Fruit fly (Drosophila melanogaster): Measurements from ENCODE around the gene Eig71Eg.

Gene Eig71Eg

dm6 chr3L:15670455-15670854, 13.0 kb downstream of the Eig71Eg start (continued):
- no peak for TF ChIP-seq Sox14 (GFP tag; optimal IDR thresholded peaks at IDR 0.05)
- TF ChIP-seq CG8319 (GFP tag; optimal IDR thresholded peaks at IDR 0.05) = no peak
- TF ChIP-seq Gug (GFP tag; IDR thresholded peaks at IDR 0.05) = no peak
- TF ChIP-seq Sox102F (GFP tag; optimal IDR thresholded peaks at IDR 0.05) = no peak
- no peak for TF ChIP-seq CG1621 (tag; optimal IDR thresholded peaks at IDR 0.05)
- no peak for TF ChIP-seq CG6854 (GFP tag; optimal IDR thresholded peaks at IDR 0.05)
- TF ChIP-seq pdm3 (GFP tag; optimal IDR thresholded peaks at IDR 0.05) = no peak
- TF ChIP-seq cyc (GFP tag; optimal IDR thresholded peaks at IDR 0.05) = peak; percentile 9
- no peak for TF ChIP-seq lz (GFP tag; optimal IDR thresholded peaks at IDR 0.05)
- peak; percentile 21 for TF ChIP-seq CG10631 (GFP tag; optimal IDR thresholded peaks at IDR 0.05)
- TF ChIP-seq dac (GFP tag; optimal IDR thresholded peaks at IDR 0.05) = no peak
- no peak for TF ChIP-seq Sox15 (GFP tag; optimal IDR thresholded peaks at IDR 0.05)
- TF ChIP-seq CG9139 (GFP tag; optimal IDR thresholded peaks at IDR 0.05) = no peak
- TF ChIP-seq CG16779 (tag; optimal IDR thresholded peaks at IDR 0.05) = no peak
- peak; percentile 21 for TF ChIP-seq Met (GFP tag; optimal IDR thresholded peaks at IDR 0.05)
- TF ChIP-seq Smox (GFP tag; optimal IDR thresholded peaks at IDR 0.05) = peak; percentile 24
- TF ChIP-seq dsx (GFP tag; optimal IDR thresholded peaks at IDR 0.05; ENCODE audit: poor library complexity, severe bottlenecking) = no peak
- no peak for TF ChIP-seq Ets21C (GFP tag; optimal IDR thresholded peaks at IDR 0.05)
- TF ChIP-seq spab (GFP tag; optimal IDR thresholded peaks at IDR 0.05) = no peak
- TF ChIP-seq CG8119 (GFP tag; IDR thresholded peaks at IDR 0.05) = no peak
- TF ChIP-seq Hr38 (GFP tag; optimal IDR thresholded peaks at IDR 0.05) = no peak
- TF ChIP-seq topi (GFP tag; optimal IDR thresholded peaks at IDR 0.05) = peak; percentile 17
- peak; percentile 48 for TF ChIP-seq Eip78C (GFP tag)
- no peak for TF ChIP-seq CG6163 (GFP tag; IDR thresholded peaks at IDR 0.05)
- no peak for TF ChIP-seq CG6808 (GFP tag; optimal IDR thresholded peaks at IDR 0.05)
- no peak for TF ChIP-seq Hr4 (GFP tag; optimal IDR thresholded peaks at IDR 0.05)
- no peak for TF ChIP-seq CG31627 (GFP tag; optimal IDR thresholded peaks at IDR 0.05)
- TF ChIP-seq Blimp-1 (GFP tag; optimal IDR thresholded peaks at IDR 0.05) = peak; percentile 9
- no peak for TF ChIP-seq CG11902 (GFP tag; optimal IDR thresholded peaks at IDR 0.05)
- no peak for TF ChIP-seq Eip93F (GFP tag; optimal IDR thresholded peaks at IDR 0.05)
- TF ChIP-seq eg (GFP tag; IDR thresholded peaks at IDR 0.05) = no peak

- TF ChIP-seq Hr38 (GFP tag; optimal IDR thresholded peaks at IDR 0.05) = no peak
- TF ChIP-seq fkh (GFP tag; optimal IDR thresholded peaks at IDR 0.05) = no peak
- TF ChIP-seq Eip78C (GFP tag) = peak; percentile 43
- TF ChIP-seq acj6 (GFP tag; optimal IDR thresholded peaks at IDR 0.05) = peak; percentile 6
- no peak for TF ChIP-seq CG6808 (GFP tag; optimal IDR thresholded peaks at IDR 0.05)
- TF ChIP-seq esn (GFP tag; optimal IDR thresholded peaks at IDR 0.05) = peak; percentile 4
These were observed 15.4 kb downstream of the Eig71Eg start for dm6 chr3L:15672800-15673199.

dm6 chr3L:15675111-15675510, 17.7 kb downstream of the Eig71Eg start:
- TF ChIP-seq fd59A (GFP tag; optimal IDR thresholded peaks at IDR 0.05) (no peak), CG34406 (GFP tag; optimal IDR thresholded peaks at IDR 0.05) (no peak), fd85E (GFP tag; optimal IDR thresholded peaks at IDR 0.05) (no peak), CG8319 (GFP tag; optimal IDR thresholded peaks at IDR 0.05) (no peak), CG7368 (GFP tag; optimal IDR thresholded peaks at IDR 0.05) (no peak), Smox (GFP tag; optimal IDR thresholded peaks at IDR 0.05) (no peak), fkh (GFP tag; optimal IDR thresholded peaks at IDR 0.05) (no peak), CG9139 (GFP tag; optimal IDR thresholded peaks at IDR 0.05) (no peak), CG32006 (GFP tag; optimal IDR thresholded peaks at IDR 0.05) (peak; percentile 49), Hr4 (GFP tag; optimal IDR thresholded peaks at IDR 0.05) (peak; percentile 35), net (GFP tag; optimal IDR thresholded peaks at IDR 0.05) (peak; percentile 16), pdm3 (GFP tag; optimal IDR thresholded peaks at IDR 0.05) (no peak), esn (GFP tag; optimal IDR thresholded peaks at IDR 0.05) (no peak), CG8119 (GFP tag; IDR thresholded peaks at IDR 0.05) (0 out of 3 replicates have a peak, but pooled peaks have one; percentile 30), CG6163 (GFP tag; IDR thresholded peaks at IDR 0.05) (0 out of 3 replicates have a peak, but pooled peaks have one; percentile 44), achi (GFP tag; optimal IDR thresholded peaks at IDR 0.05) (peak; percentile 11), Sox15 (GFP tag; optimal IDR thresholded peaks at IDR 0.05) (no peak), acj6 (GFP tag; optimal IDR thresholded peaks at IDR 0.05) (no peak), CG3919 (GFP tag; optimal IDR thresholded peaks at IDR 0.05) (peak; percentile 20), vri (GFP tag; optimal IDR thresholded peaks at IDR 0.05) (no peak), Lpt (GFP tag; optimal IDR thresholded peaks at IDR 0.05) (no peak), Eip93F (GFP tag; optimal IDR thresholded peaks at IDR 0.05) (no peak), Met (GFP tag; optimal IDR thresholded peaks at IDR 0.05) (no peak), eg (GFP tag; IDR thresholded peaks at IDR 0.05) (no peak), Hr38 (GFP tag; optimal IDR thresholded peaks at IDR 0.05) (no peak), CG6854 (GFP tag; optimal IDR thresholded peaks at IDR 0.05) (no peak), CG31627 (GFP tag; optimal IDR thresholded peaks at IDR 0.05) (no peak), CG3032 (tag; optimal IDR thresholded peaks at IDR 0.05) (no peak), CG10669 (GFP tag; optimal IDR thresholded peaks at IDR 0.05) (peak; percentile 4), CG15336 (GFP tag; IDR thresholded peaks at IDR 0.05) (no peak)
